Worm (Caenorhabditis elegans): ENCODE measurements around the gene C05G5.5.

Gene C05G5.5

DNA sequence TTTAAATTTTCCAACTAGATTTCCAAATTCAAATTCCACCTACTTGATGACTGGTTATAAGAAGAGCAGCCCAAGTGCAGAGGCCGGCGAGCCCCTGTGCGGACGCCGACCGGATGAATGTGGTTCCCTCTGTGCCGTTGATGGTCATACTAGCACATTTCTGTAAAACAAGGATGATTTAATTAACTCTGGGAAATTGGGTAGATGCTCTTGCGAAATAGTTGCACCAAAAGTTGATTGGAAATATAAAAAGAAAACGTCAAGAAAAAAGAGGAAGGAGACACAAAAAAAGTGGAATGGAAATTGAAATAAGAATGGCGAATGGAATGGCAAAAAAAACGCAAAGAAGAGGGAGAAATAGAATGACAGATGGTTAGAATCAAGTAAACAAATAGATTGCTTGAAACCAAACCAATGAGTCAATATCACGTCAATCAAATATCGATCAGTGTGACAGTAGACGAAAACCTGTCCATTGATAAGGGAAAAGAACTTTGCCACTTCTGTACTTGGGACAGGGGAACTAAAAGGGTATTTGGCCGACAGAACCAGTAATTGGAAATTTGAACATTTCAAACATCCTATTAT is 54.1 kb downstream of the C05G5.5 start, which contains the start of gene tmem-184 (continued):
- TF ChIP-seq cebp-1 (GFP tag; IDR thresholded peaks at IDR 0.05) = peak; percentile 83
- TF ChIP-seq cebp-1 (tag; optimal IDR thresholded peaks at IDR 0.05) = peak; percentile 93
- peak; percentile 45 for TF ChIP-seq ZK185.1 (tag; optimal IDR thresholded peaks at IDR 0.05; ENCODE audit: poor library complexity, severe bottlenecking)
- peak; percentile 31 for TF ChIP-seq tbp1 (GFP tag; optimal IDR thresholded peaks at IDR 0.05)
- TF ChIP-seq nhr-90 (tag; optimal IDR thresholded peaks at IDR 0.05) = peak; percentile 2
- TF ChIP-seq pha-4 (tag; optimal IDR thresholded peaks at IDR 0.05) = peak; percentile 80
- peak; percentile 97 for TF ChIP-seq unc-62 (GFP tag; optimal IDR thresholded peaks at IDR 0.05)
- peak; percentile 51 for TF ChIP-seq chd-7 (tag; optimal IDR thresholded peaks at IDR 0.05)
- TF ChIP-seq hrde-1 (tag; optimal IDR thresholded peaks at IDR 0.05; ENCODE audit: borderline replicate concordance) = no peak
- peak; percentile 70 for TF ChIP-seq lin-40 (tag; optimal IDR thresholded peaks at IDR 0.05)
- TF ChIP-seq ceh-100 (GFP tag; IDR thresholded peaks at IDR 0.05) = no peak
- TF ChIP-seq B0336.3 (GFP tag; IDR thresholded peaks at IDR 0.05) = peak; percentile 36; the same call in 1 of the 2 replicates
- peak; percentile 50 for TF ChIP-seq attf-5 (GFP tag; optimal IDR thresholded peaks at IDR 0.05)
- TF ChIP-seq hsf-1 (GFP tag; IDR thresholded peaks at IDR 0.05) = no peak
- peak; percentile 38; the same call in 1 of the 2 replicates for TF ChIP-seq zfh-2 (GFP tag; conservative IDR thresholded peaks at IDR 0.05)
- peak; percentile 36; the same call in 1 of the 2 replicates for TF ChIP-seq ekl-4 (GFP tag; IDR thresholded peaks at IDR 0.05)
- peak; percentile 39 for TF ChIP-seq lin-54 (GFP tag; optimal IDR thresholded peaks at IDR 0.05)
- TF ChIP-seq F22D6.2 (tag; optimal IDR thresholded peaks at IDR 0.05) = peak; percentile 14
